Worm (Caenorhabditis elegans) whole organism, L2 larva: ENCODE results near the gene flh-1.
"Not testable (repeated sequence)": the region's sequence is repeated elsewhere in the genome, so short reads cannot be mapped to it uniquely, and the experiment has no call there.

Source experiments
- C34F6.9 ChIP-seq: fragments of 150-350 bp; optimal IDR thresholded peaks from 2 replicates; lab custom pipeline; 2014; ENCODE audit warnings: missing biosample characterization, missing genetic modification characterization
- F13H6.1 ChIP-seq: sonication (generic microtip); optimal IDR thresholded peaks from 2 replicates; lab custom pipeline; 2016; ENCODE audit warnings: missing genetic modification characterization, missing compliant biosample characterization
- R02D3.7 ChIP-seq: fragments of 150-350 bp; optimal IDR thresholded peaks from 2 replicates; lab custom pipeline; 2014; ENCODE audit warnings: missing biosample characterization, missing genetic modification characterization
- Y55F3AM.14 ChIP-seq: fragments of 200-800 bp; sonication (Bioruptor generic); optimal IDR thresholded peaks from 2 replicates; lab custom pipeline; 2018; ENCODE audit warnings: mild to moderate bottlenecking, missing genetic modification characterization, missing compliant biosample characterization
- aly-2 ChIP-seq: fragments of 150-350 bp; optimal IDR thresholded peaks from 2 replicates; lab custom pipeline; 2014; ENCODE audit warnings: missing biosample characterization, missing genetic modification characterization
- ama-1 ChIP-seq: fragments of 150-350 bp; optimal IDR thresholded peaks from 2 replicates; lab custom pipeline; 2018; ENCODE audit warnings: inconsistent platforms
- ceh-16 ChIP-seq: fragments of 150-350 bp; optimal IDR thresholded peaks from 2 replicates; lab custom pipeline; 2014; ENCODE audit warnings: missing biosample characterization, missing genetic modification characterization
- ceh-82 ChIP-seq: fragments of 150-350 bp; optimal IDR thresholded peaks from 2 replicates; lab custom pipeline; 2014; ENCODE audit warnings: missing biosample characterization, missing genetic modification characterization
- crh-2 ChIP-seq: sonication (generic microtip); optimal IDR thresholded peaks from 2 replicates; lab custom pipeline; 2017; ENCODE audit warnings: missing biosample characterization, missing genetic modification characterization
- dmd-4 ChIP-seq: sonication (generic microtip); optimal IDR thresholded peaks from 2 replicates; lab custom pipeline; 2017; ENCODE audit warnings: missing biosample characterization, missing genetic modification characterization
- egl-27 ChIP-seq: sonication (generic microtip); optimal IDR thresholded peaks from 3 replicates; lab custom pipeline; 2017; ENCODE audit warnings: missing biosample characterization, missing genetic modification reagents, missing genetic modification characterization
- fos-1 ChIP-seq: fragments of 150-350 bp; optimal IDR thresholded peaks from 2 replicates; lab custom pipeline; 2014; ENCODE audit warnings: missing biosample characterization, missing genetic modification characterization
- lin-11 ChIP-seq: fragments of 150-350 bp; sonication (generic microtip); optimal IDR thresholded peaks from 2 replicates; lab custom pipeline; 2014; ENCODE audit warnings: missing biosample characterization, missing genetic modification characterization, inconsistent platforms, mixed read lengths
- lin-13 ChIP-seq: fragments of 150-350 bp; optimal IDR thresholded peaks from 2 replicates; lab custom pipeline; 2014; ENCODE audit warnings: missing biosample characterization, missing genetic modification reagents, missing genetic modification characterization
- lin-39 ChIP-seq: fragments of 150-350 bp; optimal IDR thresholded peaks from 2 replicates; lab custom pipeline; 2014; ENCODE audit warnings: missing biosample characterization, missing genetic modification reagents, missing genetic modification characterization
- mab-5 ChIP-seq: fragments of 150-350 bp; optimal IDR thresholded peaks from 2 replicates; lab custom pipeline; 2014; ENCODE audit warnings: missing biosample characterization, missing genetic modification characterization
- mbf-1 ChIP-seq: sonication (generic microtip); optimal IDR thresholded peaks from 2 replicates; lab custom pipeline; 2017; ENCODE audit warnings: missing biosample characterization, missing genetic modification characterization
- mdl-1 ChIP-seq, 2 experiments: fragments of 150-350 bp in 1 of 2; sonication (generic microtip) in 1 of 2; optimal IDR thresholded peaks; 2 replicates each; lab custom pipeline; 2017; ENCODE audit warnings: missing biosample characterization in 2 of 2, missing genetic modification characterization in 2 of 2
- nhr-10 ChIP-seq: sonication (generic microtip); optimal IDR thresholded peaks from 2 replicates; lab custom pipeline; 2017; ENCODE audit warnings: missing biosample characterization, missing genetic modification characterization
- nhr-11 ChIP-seq: fragments of 150-350 bp; optimal IDR thresholded peaks from 2 replicates; lab custom pipeline; 2014; ENCODE audit warnings: missing biosample characterization, missing genetic modification characterization
- nhr-12 ChIP-seq: fragments of 150-350 bp; optimal IDR thresholded peaks from 2 replicates; lab custom pipeline; 2014; ENCODE audit warnings: missing biosample characterization, missing genetic modification characterization
- nhr-129 ChIP-seq: fragments of 150-350 bp; optimal IDR thresholded peaks from 2 replicates; lab custom pipeline; 2014; ENCODE audit warnings: missing biosample characterization, missing genetic modification characterization
- nhr-23 ChIP-seq: fragments of 150-350 bp; optimal IDR thresholded peaks from 2 replicates; lab custom pipeline; 2014; ENCODE audit warnings: missing biosample characterization, missing genetic modification reagents, missing genetic modification characterization
- nhr-25 ChIP-seq: fragments of 150-350 bp; sonication (generic microtip); optimal IDR thresholded peaks from 3 replicates; lab custom pipeline; 2014; ENCODE audit warnings: missing biosample characterization, missing genetic modification characterization
- nhr-6 ChIP-seq: fragments of 150-350 bp; optimal IDR thresholded peaks from 2 replicates; lab custom pipeline; 2014; ENCODE audit warnings: missing biosample characterization, missing genetic modification characterization
- peb-1 ChIP-seq: fragments of 150-350 bp; optimal IDR thresholded peaks from 2 replicates; lab custom pipeline; 2014; ENCODE audit warnings: missing biosample characterization, missing genetic modification characterization
- sem-4 ChIP-seq: fragments of 150-350 bp; optimal IDR thresholded peaks from 2 replicates; lab custom pipeline; 2014; ENCODE audit warnings: missing biosample characterization, missing genetic modification reagents, missing genetic modification characterization
- skn-1 ChIP-seq: sonication (generic microtip); optimal IDR thresholded peaks from 2 replicates; lab custom pipeline; 2017; ENCODE audit warnings: missing biosample characterization, missing genetic modification characterization
- sma-3 ChIP-seq: sonication (generic microtip); optimal IDR thresholded peaks from 2 replicates; lab custom pipeline; 2016; ENCODE audit warnings: missing genetic modification reagents, missing genetic modification characterization, missing compliant biosample characterization
- unc-39 ChIP-seq: fragments of 150-350 bp; optimal IDR thresholded peaks from 2 replicates; lab custom pipeline; 2014; ENCODE audit warnings: missing biosample characterization, missing genetic modification characterization
- unc-55 ChIP-seq: fragments of 150-350 bp; sonication (generic microtip); optimal IDR thresholded peaks from 3 replicates; lab custom pipeline; 2014; ENCODE audit warnings: missing biosample characterization, missing genetic modification reagents, missing genetic modification characterization
- zag-1 ChIP-seq: fragments of 150-350 bp; optimal IDR thresholded peaks from 2 replicates; lab custom pipeline; 2014; ENCODE audit warnings: missing biosample characterization, missing genetic modification characterization
- ztf-11 ChIP-seq: sonication (generic microtip); optimal IDR thresholded peaks from 2 replicates; lab custom pipeline; 2017; ENCODE audit warnings: missing biosample characterization, missing genetic modification characterization

Gene flh-1

ce11 chrIV:9263812-9264320, at the start of gene flh-1:
Gene flh-1, minus strand, starts transcription at chrIV:9264270.
- no peak for TF ChIP-seq unc-39
- TF ChIP-seq ztf-11 (tag; lab: Kevin White, UChicago), result no peak
- TF ChIP-seq mdl-1 (tag; optimal IDR thresholded peaks at IDR 0.05; lab: Kevin White, UChicago), result no peak
- no peak for TF ChIP-seq sem-4 (tag; lab: Kevin White, UChicago)
- no peak for TF ChIP-seq lin-39 (tag; lab: Kevin White, UChicago)
- no peak for TF ChIP-seq nhr-23 (tag; lab: Kevin White, UChicago)
- no peak for TF ChIP-seq ceh-82 (tag; lab: Kevin White, UChicago)
- no peak for TF ChIP-seq nhr-11 (tag; lab: Kevin White, UChicago)
- TF ChIP-seq ama-1 (lab: Kevin White, UChicago), result no peak

ce11 chrIV:9312827-9313226, 48.8 kb upstream of the flh-1 start, which contains the start of gene F49C12.7:
Gene F49C12.7, minus strand, starts transcription at chrIV:9312927.
- not testable (repeated sequence) for TF ChIP-seq R02D3.7 (tag; lab: Kevin White, UChicago); lin-13 (GFP tag; lab: Kevin White, UChicago); skn-1 (tag; lab: Kevin White, UChicago)

DNA sequence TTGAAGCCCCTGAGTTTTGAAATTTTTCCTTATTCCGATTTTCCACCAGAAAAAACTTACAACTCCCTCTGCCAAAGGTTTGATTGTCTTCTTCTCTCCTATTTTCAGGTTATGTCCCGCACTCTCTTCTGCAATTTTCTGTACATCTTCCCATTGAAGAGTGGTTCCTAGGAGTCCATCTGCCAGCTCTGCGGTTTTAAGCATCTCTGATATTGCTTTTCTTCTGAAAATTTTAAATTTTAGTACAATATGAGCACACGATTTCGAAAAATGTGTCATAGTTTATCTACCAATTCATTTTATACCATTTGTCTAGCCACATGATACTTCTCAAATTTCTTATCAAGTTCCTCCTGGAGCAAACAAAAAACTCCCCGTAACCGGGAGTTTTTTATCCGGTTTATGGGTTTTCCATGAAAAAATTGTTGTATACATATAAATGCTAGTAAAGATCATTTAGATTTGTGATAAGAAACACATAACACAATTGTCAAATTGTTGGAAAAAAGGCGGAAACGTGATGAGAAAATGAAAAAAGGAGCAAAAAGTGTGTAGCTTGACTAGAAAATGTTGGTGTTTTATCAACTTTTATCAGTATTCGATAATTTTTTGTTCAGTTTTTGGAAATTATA, 47.0 kb upstream of the flh-1 start:
- TF ChIP-seq unc-39, result no peak
- TF ChIP-seq fos-1 (tag; lab: Kevin White, UChicago), result peak; percentile 50
- TF ChIP-seq R02D3.7 (tag; lab: Kevin White, UChicago), result no peak

DNA sequence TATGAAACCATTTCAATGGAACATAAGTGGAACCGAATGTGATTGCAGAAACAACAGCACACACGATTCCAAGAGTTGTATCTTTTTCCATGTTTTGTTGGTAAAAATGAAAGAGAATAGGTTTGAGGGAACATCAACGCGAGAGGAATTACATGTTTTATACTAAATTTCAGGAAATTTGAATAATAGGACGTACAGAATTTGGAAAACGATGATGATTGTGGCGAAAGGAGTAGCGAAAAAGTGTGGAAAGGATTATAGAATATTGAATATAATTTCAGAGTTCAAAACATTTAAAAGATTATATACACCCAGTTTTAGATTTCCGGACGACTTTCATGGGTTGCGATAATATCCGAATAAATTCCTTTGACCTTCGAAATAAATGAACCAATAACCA, 44.9 kb upstream of the flh-1 start, which contains the start of gene F49C12.6:
Gene F49C12.6 (minus strand): TSS at position 101 of the 400 bp plus-strand sequence.
- TF ChIP-seq peb-1 (tag; lab: Kevin White, UChicago), result no peak
- TF ChIP-seq lin-39 (tag; lab: Kevin White, UChicago), result no peak
- no peak for TF ChIP-seq nhr-11 (tag; lab: Kevin White, UChicago)
- no peak for TF ChIP-seq ceh-16
- TF ChIP-seq Y55F3AM.14, result no peak
- TF ChIP-seq crh-2 (tag; lab: Kevin White, UChicago), result no peak
- TF ChIP-seq skn-1 (tag; lab: Kevin White, UChicago), result no peak
- no peak for TF ChIP-seq C34F6.9
- TF ChIP-seq nhr-6 (tag; lab: Kevin White, UChicago), result no peak
- TF ChIP-seq mdl-1 (tag; optimal IDR thresholded peaks at IDR 0.05; lab: Kevin White, UChicago), result no peak
- no peak for TF ChIP-seq mbf-1 (tag; lab: Kevin White, UChicago)
- TF ChIP-seq dmd-4 (tag; lab: Kevin White, UChicago), result no peak

DNA sequence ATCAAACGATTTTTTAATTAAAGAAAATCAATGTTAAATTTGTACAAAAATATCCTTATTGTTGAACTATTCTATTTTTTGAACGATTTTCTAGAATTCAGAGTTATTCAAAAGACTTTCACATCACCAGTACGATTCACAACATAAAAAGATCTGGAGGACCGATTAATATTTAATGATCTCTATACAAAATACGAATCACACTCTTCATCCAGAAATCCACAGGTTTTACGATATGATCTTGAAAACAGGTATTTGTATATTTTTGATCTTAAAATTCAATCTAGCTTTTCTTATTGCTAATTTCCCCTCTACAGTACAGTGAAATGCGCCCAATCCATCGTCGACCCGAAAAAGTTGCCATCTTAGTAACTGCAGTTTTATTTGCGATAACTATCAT, 40.5 kb upstream of the flh-1 start, which contains the start of gene F49C12.5:
Gene F49C12.5 (plus strand): TSS at position 301 of the 400 bp plus-strand sequence.
- TF ChIP-seq nhr-129 (tag; lab: Kevin White, UChicago) (no peak), nhr-23 (tag; lab: Kevin White, UChicago) (no peak), mab-5 (tag; lab: Kevin White, UChicago) (no peak), peb-1 (tag; lab: Kevin White, UChicago) (no peak), F13H6.1 (tag; lab: Kevin White, UChicago) (no peak), nhr-25 (tag; lab: Kevin White, UChicago) (no peak), R02D3.7 (tag; lab: Kevin White, UChicago) (no peak), aly-2 (tag; lab: Kevin White, UChicago) (no peak), lin-13 (GFP tag; lab: Kevin White, UChicago) (no peak), nhr-12 (tag; lab: Kevin White, UChicago) (no peak), mdl-1 (tag; optimal IDR thresholded peaks at IDR 0.05; lab: Kevin White, UChicago) (no peak), sma-3 (GFP tag; lab: Kevin White, UChicago) (no peak), lin-11 (tag; lab: Kevin White, UChicago) (no peak), ceh-82 (tag; lab: Kevin White, UChicago) (no peak), unc-55 (GFP tag; lab: Kevin White, UChicago) (no peak), egl-27 (tag; lab: Kevin White, UChicago) (no peak), nhr-10 (no peak), unc-39 (no peak), zag-1 (tag; lab: Kevin White, UChicago) (no peak), dmd-4 (tag; lab: Kevin White, UChicago) (no peak)
